Fruit fly (Drosophila melanogaster) Kc167 (cell line): Measurements from ENCODE around the gene CG13458.

Experiments used
- Sin3A ChIP-seq: fragments of >200 bp; optimal IDR thresholded peaks from 2 replicates; lab custom pipeline; 2018; ENCODE audit warnings: missing external identifiers
- psq ChIP-seq: fragments of >200 bp; optimal IDR thresholded peaks from 2 replicates; lab custom pipeline; 2017; ENCODE audit warnings: missing external identifiers
- ttk ChIP-seq: sonication (Bioruptor generic); optimal IDR thresholded peaks from 2 replicates; lab custom pipeline; 2017; ENCODE audit warnings: missing external identifiers

DNA sequence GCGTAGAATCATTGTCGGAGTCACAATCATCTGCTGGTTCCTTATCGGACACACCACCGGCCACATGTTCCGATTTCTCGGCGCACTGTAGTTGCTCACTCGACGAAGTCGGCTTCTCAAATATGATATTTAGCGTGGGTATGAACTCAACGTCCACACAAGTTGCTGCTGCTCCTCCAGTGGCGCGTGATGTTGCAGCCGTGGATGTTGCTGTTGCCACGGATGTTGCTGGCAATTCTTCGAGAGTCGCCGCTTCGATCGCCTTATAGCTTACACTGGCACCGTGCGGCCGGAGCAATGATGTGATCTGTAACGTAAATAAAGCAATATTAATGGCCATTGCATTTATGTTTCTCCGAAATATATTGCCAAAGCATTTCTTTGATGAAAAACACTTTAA lies 29.1 kb upstream of the CG13458 start:
- TF ChIP-seq Sin3A: no peak
- TF ChIP-seq ttk (lab: Kevin White, UChicago): no peak
- TF ChIP-seq psq (lab: Kevin White, UChicago): no peak
